Worm (Caenorhabditis elegans) whole organism, L1 larva: ENCODE data around the gene mlt-3.
A peak's percentile ranks its signal among the peaks of the same experiment; 100 is the strongest.

Source experiments
- C04F5.9 ChIP-seq: sonication (generic microtip); optimal IDR thresholded peaks from 2 replicates; lab custom pipeline; 2016; ENCODE audit warnings: missing genetic modification characterization, missing compliant biosample characterization
- C16A3.4 ChIP-seq: fragments of 150-350 bp; optimal IDR thresholded peaks from 2 replicates; lab custom pipeline; 2014; ENCODE audit warnings: missing biosample characterization, missing genetic modification characterization
- C34B4.2 ChIP-seq: sonication (generic microtip); optimal IDR thresholded peaks from 2 replicates; lab custom pipeline; 2017; ENCODE audit warnings: mild to moderate bottlenecking, missing genetic modification characterization, missing compliant biosample characterization
- F16B12.6 ChIP-seq: fragments of 150-350 bp; optimal IDR thresholded peaks from 2 replicates; lab custom pipeline; 2014; ENCODE audit warnings: missing biosample characterization, missing genetic modification characterization
- alr-1 ChIP-seq: fragments of 200-800 bp; sonication (Bioruptor generic); optimal IDR thresholded peaks from 2 replicates; lab custom pipeline; 2018; ENCODE audit warnings: borderline replicate concordance, mild to moderate bottlenecking, missing genetic modification characterization, missing compliant biosample characterization
- aly-2 ChIP-seq: fragments of 150-350 bp; optimal IDR thresholded peaks from 2 replicates; lab custom pipeline; 2014; ENCODE audit warnings: missing biosample characterization, missing genetic modification characterization
- ceh-8 ChIP-seq: fragments of 200-800 bp; sonication (Bioruptor generic); optimal IDR thresholded peaks from 2 replicates; lab custom pipeline; 2018; ENCODE audit warnings: mild to moderate bottlenecking, missing genetic modification characterization, moderate library complexity, missing compliant biosample characterization
- ceh-88 ChIP-seq: fragments of 200-800 bp; sonication (Bioruptor generic); IDR thresholded peaks from 2 replicates; pipeline ENCODE4 v1.3.6; 2022; ENCODE audit warnings: missing genetic modification characterization, missing compliant biosample characterization
- ceh-90 ChIP-seq: sonication (generic microtip); optimal IDR thresholded peaks from 2 replicates; lab custom pipeline; 2016; ENCODE audit warnings: missing genetic modification characterization, missing compliant biosample characterization
- ces-1 ChIP-seq: fragments of 150-350 bp; optimal IDR thresholded peaks from 2 replicates; lab custom pipeline; 2014; ENCODE audit warnings: missing biosample characterization, missing genetic modification reagents, missing genetic modification characterization
- efl-1 ChIP-seq, 4 experiments: fragments of 150-350 bp; optimal IDR thresholded peaks in 3 of 4; peaks in 1 of 4; 1 replicate in 1 of 4; 2 replicates in 3 of 4; lab custom pipeline; 2014; ENCODE audit warnings: missing biosample characterization in 2 of 4, missing genetic modification characterization in 2 of 4, missing genetic modification reagents in 2 of 4
- egl-13 ChIP-seq: sonication (generic microtip); optimal IDR thresholded peaks from 2 replicates; lab custom pipeline; 2016; ENCODE audit warnings: missing genotype, missing genetic modification reagents, missing genetic modification characterization, missing compliant biosample characterization
- ets-5 ChIP-seq: fragments of 200-800 bp; sonication (Bioruptor generic); IDR thresholded peaks from 2 replicates; pipeline ENCODE4 v1.3.6; 2022; ENCODE audit warnings: missing genetic modification characterization, missing compliant biosample characterization
- fkh-8 ChIP-seq: sonication (generic microtip); optimal IDR thresholded peaks from 2 replicates; lab custom pipeline; 2016; ENCODE audit warnings: mild to moderate bottlenecking, missing genetic modification characterization, missing compliant biosample characterization
- grh-1 ChIP-seq: fragments of 200-800 bp; sonication (Bioruptor generic); IDR thresholded peaks from 2 replicates; pipeline ENCODE4 v1.3.6; 2022; ENCODE audit warnings: missing genetic modification reagents, missing genetic modification characterization, missing compliant biosample characterization
- irx-1 ChIP-seq: sonication (generic microtip); optimal IDR thresholded peaks from 2 replicates; lab custom pipeline; 2016; ENCODE audit warnings: missing genetic modification characterization, missing compliant biosample characterization
- isw-1 ChIP-seq: fragments of 200-800 bp; sonication (Bioruptor generic); IDR thresholded peaks from 2 replicates; pipeline ENCODE4 v1.3.6; 2022; ENCODE audit warnings: missing genetic modification characterization, missing compliant biosample characterization
- jun-1 ChIP-seq: fragments of 150-350 bp; optimal IDR thresholded peaks from 2 replicates; lab custom pipeline; 2014; ENCODE audit warnings: missing biosample characterization, missing genetic modification reagents, missing genetic modification characterization
- lin-13 ChIP-seq: fragments of 150-350 bp; optimal IDR thresholded peaks from 2 replicates; lab custom pipeline; 2014; ENCODE audit warnings: missing biosample characterization, missing genetic modification reagents, missing genetic modification characterization
- lin-14 ChIP-seq: fragments of 200-800 bp; sonication (Bioruptor generic); optimal IDR thresholded peaks from 2 replicates; lab custom pipeline; 2018; ENCODE audit warnings: mild to moderate bottlenecking, missing genetic modification characterization, moderate library complexity, missing compliant biosample characterization
- lin-39 ChIP-seq: fragments of 150-350 bp; optimal IDR thresholded peaks from 2 replicates; lab custom pipeline; 2014; ENCODE audit warnings: missing biosample characterization, missing genetic modification reagents, missing genetic modification characterization
- lsy-2 ChIP-seq, 2 experiments: fragments of 150-350 bp; optimal IDR thresholded peaks; 2 replicates each; lab custom pipeline; 2014; ENCODE audit warnings: missing biosample characterization in 2 of 2, missing genetic modification characterization in 2 of 2
- mdl-1 ChIP-seq, 2 experiments: fragments of 150-350 bp; optimal IDR thresholded peaks; 2 replicates each; lab custom pipeline; 2014 to 2017; ENCODE audit warnings: missing biosample characterization in 2 of 2, missing genetic modification characterization in 2 of 2, inconsistent platforms in 1 of 2
- mep-1 ChIP-seq: fragments of 150-350 bp; optimal IDR thresholded peaks from 2 replicates; lab custom pipeline; 2014; ENCODE audit warnings: missing biosample characterization, missing genetic modification characterization
- nhr-11 ChIP-seq: fragments of 150-350 bp; optimal IDR thresholded peaks from 2 replicates; lab custom pipeline; 2014; ENCODE audit warnings: missing biosample characterization, missing genetic modification characterization
- nhr-12 ChIP-seq: sonication (generic microtip); optimal IDR thresholded peaks from 2 replicates; lab custom pipeline; 2017; ENCODE audit warnings: missing biosample characterization, missing genetic modification characterization
- nhr-19 ChIP-seq: fragments of 200-800 bp; sonication (Bioruptor generic); conservative IDR thresholded peaks from 2 replicates; pipeline ENCODE4 v1.3.6; 2022; ENCODE audit warnings: missing genetic modification characterization, missing compliant biosample characterization
- nhr-20 ChIP-seq: sonication (generic microtip); optimal IDR thresholded peaks from 2 replicates; lab custom pipeline; 2016; ENCODE audit warnings: mild to moderate bottlenecking, missing genetic modification characterization, missing compliant biosample characterization
- nhr-28 ChIP-seq: fragments of 150-350 bp; optimal IDR thresholded peaks from 2 replicates; lab custom pipeline; 2014; ENCODE audit warnings: missing biosample characterization, missing genetic modification characterization
- nhr-71 ChIP-seq: sonication (generic microtip); optimal IDR thresholded peaks from 2 replicates; lab custom pipeline; 2016; ENCODE audit warnings: mild to moderate bottlenecking, missing genetic modification characterization, moderate library complexity, missing compliant biosample characterization
- nhr-77 ChIP-seq: fragments of 150-350 bp; optimal IDR thresholded peaks from 2 replicates; lab custom pipeline; 2014; ENCODE audit warnings: missing biosample characterization, missing genetic modification characterization
- nhr-85 ChIP-seq: sonication (generic microtip); peaks from one replicate; lab custom pipeline; 2016; ENCODE audit warnings: missing genetic modification characterization, inconsistent platforms, missing compliant biosample characterization
- nhr-90 ChIP-seq: sonication (generic microtip); optimal IDR thresholded peaks from 2 replicates; lab custom pipeline; 2016; ENCODE audit warnings: mild to moderate bottlenecking, missing genetic modification characterization, missing compliant biosample characterization; ENCODE audit not compliant: poor library complexity
- rnt-1 ChIP-seq: sonication (generic microtip); optimal IDR thresholded peaks from 2 replicates; lab custom pipeline; 2016; ENCODE audit warnings: mild to moderate bottlenecking, missing genetic modification characterization, moderate library complexity, missing compliant biosample characterization
- skn-1 ChIP-seq: fragments of 150-350 bp; optimal IDR thresholded peaks from 2 replicates; lab custom pipeline; 2014; ENCODE audit warnings: missing biosample characterization, missing genetic modification characterization
- snpc-4 ChIP-seq: fragments of 150-350 bp; optimal IDR thresholded peaks from 2 replicates; lab custom pipeline; 2014; ENCODE audit warnings: missing biosample characterization, missing genetic modification characterization
- snu-23 ChIP-seq: sonication (generic microtip); optimal IDR thresholded peaks from 2 replicates; lab custom pipeline; 2016; ENCODE audit warnings: missing genetic modification characterization, missing compliant biosample characterization
- swsn-7 ChIP-seq: sonication (generic microtip); optimal IDR thresholded peaks from 2 replicates; lab custom pipeline; 2016; ENCODE audit warnings: missing genetic modification characterization, missing compliant biosample characterization
- tbx-2 ChIP-seq: sonication (generic microtip); optimal IDR thresholded peaks from 2 replicates; lab custom pipeline; 2016; ENCODE audit warnings: missing genetic modification characterization, missing compliant biosample characterization
- unc-30 ChIP-seq: sonication (generic microtip); optimal IDR thresholded peaks from 2 replicates; lab custom pipeline; 2017; ENCODE audit warnings: missing biosample characterization, missing genetic modification characterization
- unc-86 ChIP-seq: sonication (generic microtip); optimal IDR thresholded peaks from 2 replicates; lab custom pipeline; 2016; ENCODE audit warnings: missing genetic modification characterization, missing compliant biosample characterization
- xbp-1 ChIP-seq: sonication (generic microtip); optimal IDR thresholded peaks from 2 replicates; lab custom pipeline; 2016; ENCODE audit warnings: missing genetic modification characterization, missing compliant biosample characterization
- ztf-11 ChIP-seq, 2 experiments: sonication (generic microtip); optimal IDR thresholded peaks; 2 replicates each; lab custom pipeline; 2016 to 2017; ENCODE audit warnings: missing genetic modification characterization in 2 of 2, missing biosample characterization in 1 of 2, missing compliant biosample characterization in 1 of 2
- ztf-4 ChIP-seq: fragments of 150-350 bp; optimal IDR thresholded peaks from 2 replicates; lab custom pipeline; 2014; ENCODE audit warnings: missing biosample characterization, missing genetic modification characterization

The mlt-3 gene

DNA sequence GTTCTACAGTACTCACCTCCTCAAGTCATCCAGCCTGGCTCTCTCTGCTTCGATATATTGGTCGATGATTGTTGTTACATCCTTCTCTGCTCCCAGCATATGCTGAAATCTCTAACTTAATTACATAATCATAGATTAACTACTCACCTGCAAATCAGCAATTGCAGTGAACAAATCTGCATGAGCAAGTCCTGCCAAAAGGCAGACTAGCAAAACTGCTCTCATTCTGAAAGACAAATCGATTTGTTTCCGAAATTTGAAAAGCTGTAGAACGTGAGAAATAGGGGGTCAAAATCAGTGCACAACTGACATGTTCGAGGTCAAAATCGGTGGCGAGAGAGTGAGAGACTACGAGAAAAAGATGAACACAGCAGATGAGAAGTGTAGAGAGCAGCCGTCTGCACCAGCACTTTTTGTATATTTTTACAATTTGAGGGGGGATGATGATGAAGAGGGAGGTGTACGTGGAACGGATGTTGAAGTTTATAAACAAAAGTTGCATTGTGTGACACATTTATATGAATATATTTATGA is 11.1 kb downstream of the mlt-3 start, which contains the start of gene phy-2:
phy-2 (minus strand) TSS at position 226 of the 534 bp plus-strand sequence.
- TF ChIP-seq nhr-19 = no peak
- no peak for TF ChIP-seq nhr-28 (tag; lab: Kevin White, UChicago)
- no peak for TF ChIP-seq mdl-1 (tag; optimal IDR thresholded peaks at IDR 0.05; lab: Kevin White, UChicago)
- TF ChIP-seq C16A3.4 (tag; lab: Kevin White, UChicago) = no peak
- no peak for TF ChIP-seq ceh-90 (tag; lab: Kevin White, UChicago)
- no peak for TF ChIP-seq snpc-4 (tag; lab: Kevin White, UChicago)
- TF ChIP-seq nhr-20 (tag; lab: Kevin White, UChicago) = no peak
- no peak for TF ChIP-seq efl-1 (optimal IDR thresholded peaks at IDR 0.05; lab: Kevin White, UChicago)
- peak in 1 of 2 experiments; percentile 72 for TF ChIP-seq efl-1 (GFP tag; optimal IDR thresholded peaks at IDR 0.05 in 1 of 2; lab: Kevin White, UChicago)
- no peak for TF ChIP-seq ztf-4 (tag; lab: Kevin White, UChicago)
- no peak for TF ChIP-seq C34B4.2 (tag; lab: Kevin White, UChicago)
- no peak for TF ChIP-seq isw-1 (GFP tag; lab: Robert Waterston, UW)
- peak; percentile 46 for TF ChIP-seq lin-14 (GFP tag; lab: Kevin White, UChicago)
- no peak for TF ChIP-seq nhr-12 (tag; lab: Kevin White, UChicago)
- no peak for TF ChIP-seq jun-1 (tag; lab: Kevin White, UChicago)

DNA sequence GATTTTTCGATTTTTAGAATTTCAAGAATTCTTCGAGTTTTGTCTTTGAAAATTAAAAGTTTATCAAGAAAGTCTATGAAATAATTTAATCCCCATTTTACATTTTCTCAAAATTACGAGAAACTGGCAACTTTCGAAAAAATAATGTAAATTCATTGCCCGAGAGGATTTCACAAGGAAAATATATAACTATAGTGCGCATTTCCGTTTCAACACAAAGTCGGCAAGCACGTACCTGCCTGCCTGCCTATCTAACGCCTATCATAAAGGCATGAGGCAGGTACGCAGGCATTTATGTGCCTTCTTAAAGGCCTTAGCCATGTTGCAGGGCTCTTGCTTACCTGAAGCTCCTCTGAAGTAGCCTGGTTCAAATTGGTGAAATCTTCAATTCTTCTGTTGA is 14.1 kb downstream of the mlt-3 start:
- TF ChIP-seq efl-1 (optimal IDR thresholded peaks at IDR 0.05; lab: Kevin White, UChicago) (no peak), efl-1 (GFP tag; optimal IDR thresholded peaks at IDR 0.05 in 1 of 2; lab: Kevin White, UChicago) (peak in 1 of 2 experiments; percentile 62), tbx-2 (tag; lab: Kevin White, UChicago) (no peak)

DNA sequence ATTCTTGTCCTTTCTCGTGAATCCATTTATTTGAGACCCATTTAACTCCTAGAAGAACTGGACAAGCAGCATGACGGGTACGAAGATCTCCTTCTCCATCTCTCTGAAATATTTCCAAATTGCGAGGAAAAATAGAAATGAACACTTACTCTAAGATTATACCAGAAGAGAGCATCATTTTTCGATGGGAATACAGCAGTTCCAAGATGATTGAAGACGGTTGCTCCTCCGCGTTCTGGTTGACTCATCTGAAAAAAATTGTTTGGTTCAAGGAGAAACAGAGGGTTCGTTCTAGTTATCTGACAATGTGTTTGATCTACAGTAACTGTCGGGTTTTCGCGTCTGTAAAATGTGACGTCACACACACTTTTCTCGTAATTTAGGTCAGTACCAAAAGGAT is 15.6 kb downstream of the mlt-3 start:
- TF ChIP-seq xbp-1 (tag; lab: Kevin White, UChicago) = no peak
- TF ChIP-seq snpc-4 (tag; lab: Kevin White, UChicago) = no peak
- no peak for TF ChIP-seq fkh-8 (tag; lab: Kevin White, UChicago)
- no peak for TF ChIP-seq ceh-8 (GFP tag; lab: Kevin White, UChicago)

DNA sequence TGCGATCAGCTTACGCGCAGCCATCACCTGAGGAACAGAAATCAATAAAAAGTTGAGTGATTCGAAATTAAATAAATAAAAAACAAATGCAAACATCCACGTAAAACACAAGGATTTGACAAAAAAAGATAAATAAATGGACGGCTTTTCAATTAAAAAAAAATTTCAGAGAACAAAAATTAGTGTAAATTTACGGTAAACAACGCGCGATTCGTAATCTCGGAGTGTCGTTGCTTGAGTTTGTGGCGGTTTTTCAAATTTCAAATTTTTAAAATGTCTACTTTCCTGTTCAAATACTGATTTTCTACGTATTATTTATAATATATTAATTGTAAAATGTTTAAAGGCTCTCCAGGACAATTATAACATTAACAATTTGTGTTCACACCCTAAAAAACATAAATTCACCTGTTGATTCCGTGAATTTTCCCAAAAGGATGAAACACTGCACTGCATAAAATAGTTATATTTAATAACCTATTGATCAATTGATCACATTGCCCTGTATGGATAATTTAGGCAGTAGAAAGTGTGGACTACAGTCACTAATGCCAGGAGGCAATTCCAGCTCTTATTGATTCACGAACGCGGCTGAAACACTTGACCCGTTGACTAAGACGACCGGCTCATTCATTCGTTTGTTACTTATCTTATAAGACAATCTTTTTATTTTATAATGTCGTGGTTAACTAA is 17.8 kb downstream of the mlt-3 start, which contains the start of the genes marb-1 and F35G2.3:
marb-1 (minus strand) TSS at position 27 of the 693 bp plus-strand sequence.
F35G2.3 (plus strand) TSS at position 643 of the 693 bp plus-strand sequence.
- TF ChIP-seq snu-23 (GFP tag; lab: Kevin White, UChicago) = peak; percentile 77
- peak; percentile 35 for TF ChIP-seq egl-13 (tag; lab: Kevin White, UChicago)
- no peak for TF ChIP-seq alr-1 (tag; lab: Kevin White, UChicago)
- TF ChIP-seq ceh-88 = no peak
- no peak for TF ChIP-seq ztf-11 (tag; optimal IDR thresholded peaks at IDR 0.05; lab: Kevin White, UChicago)
- peak; percentile 76 for TF ChIP-seq nhr-71
- TF ChIP-seq lin-39 = peak; percentile 68
- peak; percentile 24 for TF ChIP-seq lin-13
- TF ChIP-seq swsn-7 (tag; lab: Kevin White, UChicago) = peak; percentile 65
- TF ChIP-seq mep-1 (tag; lab: Kevin White, UChicago) = peak; percentile 14
- TF ChIP-seq snpc-4 (tag; lab: Kevin White, UChicago) = peak; percentile 12
- TF ChIP-seq aly-2 (tag; lab: Kevin White, UChicago) = peak; percentile 61
- peak; percentile 63 to 93 for TF ChIP-seq efl-1 (optimal IDR thresholded peaks at IDR 0.05; lab: Kevin White, UChicago)
- peak; percentile 94 to 99 for TF ChIP-seq efl-1 (GFP tag; optimal IDR thresholded peaks at IDR 0.05 in 1 of 2; lab: Kevin White, UChicago)
- TF ChIP-seq C04F5.9 (tag; lab: Kevin White, UChicago) = peak; percentile 33
- TF ChIP-seq tbx-2 (tag; lab: Kevin White, UChicago) = peak; percentile 74
- TF ChIP-seq nhr-77 (tag; lab: Kevin White, UChicago) = no peak
- peak; percentile 55 for TF ChIP-seq irx-1 (tag; lab: Kevin White, UChicago)
- TF ChIP-seq nhr-90 = peak; percentile 67
- TF ChIP-seq ceh-8 (GFP tag; lab: Kevin White, UChicago) = no peak
- no peak for TF ChIP-seq unc-30 (tag; lab: Kevin White, UChicago)
- peak; percentile 81 for TF ChIP-seq nhr-85 (tag; lab: Kevin White, UChicago)
- peak; percentile 16 for TF ChIP-seq jun-1 (tag; lab: Kevin White, UChicago)
- TF ChIP-seq skn-1 (tag; lab: Kevin White, UChicago) = peak; percentile 62
- TF ChIP-seq F16B12.6 (tag; lab: Kevin White, UChicago) = peak; percentile 14
- TF ChIP-seq xbp-1 (tag; lab: Kevin White, UChicago) = peak; percentile 68
- peak; percentile 83 to 84 for TF ChIP-seq lsy-2 (tag; optimal IDR thresholded peaks at IDR 0.05; lab: Kevin White, UChicago)
- TF ChIP-seq unc-86 (tag; lab: Kevin White, UChicago) = peak; percentile 5
- no peak for TF ChIP-seq grh-1 (GFP tag; lab: Robert Waterston, UW)
- no peak for TF ChIP-seq ets-5 (GFP tag; lab: Robert Waterston, UW)
- no peak for TF ChIP-seq ces-1
- peak; percentile 3 for TF ChIP-seq nhr-11
- peak; percentile 62 for TF ChIP-seq rnt-1 (tag; lab: Kevin White, UChicago)
